Fruit fly (Drosophila melanogaster): Measurements from ENCODE around the gene CG11986.

Gene CG11986

dm6 chr3R:9027082-9027481, 11.8 kb downstream of the CG11986 start:
- TF ChIP-seq noc (tag; optimal IDR thresholded peaks at IDR 0.05) = no peak

- no peak for TF ChIP-seq noc (tag; optimal IDR thresholded peaks at IDR 0.05)
Measured at dm6 chr3R:9028690-9029089, 13.4 kb downstream of the CG11986 start.

- no peak for TF ChIP-seq noc (tag; optimal IDR thresholded peaks at IDR 0.05)
Measured at dm6 chr3R:9029411-9029810, 14.2 kb downstream of the CG11986 start.

dm6 chr3R:9030006-9030749, 14.9 kb downstream of the CG11986 start:
- TF ChIP-seq noc (tag; optimal IDR thresholded peaks at IDR 0.05) = no peak

dm6 chr3R:9030750-9031128, 15.5 kb downstream of the CG11986 start:
- no peak for TF ChIP-seq noc (tag; optimal IDR thresholded peaks at IDR 0.05)

dm6 chr3R:9031797-9032418, 16.7 kb downstream of the CG11986 start:
- peak; percentile 85 for TF ChIP-seq noc (tag; optimal IDR thresholded peaks at IDR 0.05)

- peak; percentile 93 for TF ChIP-seq noc (tag; optimal IDR thresholded peaks at IDR 0.05)
Measured at dm6 chr3R:9033619-9034401, 18.6 kb downstream of the CG11986 start.

- TF ChIP-seq noc (tag; optimal IDR thresholded peaks at IDR 0.05) = no peak
Measured at dm6 chr3R:9035252-9035651, 20.0 kb downstream of the CG11986 start.

- no peak for TF ChIP-seq noc (tag; optimal IDR thresholded peaks at IDR 0.05)
Measured at dm6 chr3R:9037946-9038345, 22.7 kb downstream of the CG11986 start.

- TF ChIP-seq noc (tag; optimal IDR thresholded peaks at IDR 0.05) = no peak
Measured at dm6 chr3R:9038652-9039051, 23.4 kb downstream of the CG11986 start, which contains the start of gene hyx. hyx (plus strand) TSS chr3R:9038760.

dm6 chr3R:9039448-9039847, 24.2 kb downstream of the CG11986 start, which contains the start of gene neur:
neur (minus strand) TSS chr3R:9039471.
- no peak for TF ChIP-seq noc (tag; optimal IDR thresholded peaks at IDR 0.05)

dm6 chr3R:9043610-9044009, 28.4 kb downstream of the CG11986 start:
- no peak for TF ChIP-seq noc (tag; optimal IDR thresholded peaks at IDR 0.05)

- TF ChIP-seq noc (tag; optimal IDR thresholded peaks at IDR 0.05) = no peak
Measured at dm6 chr3R:9045733-9046132, 30.5 kb downstream of the CG11986 start.

dm6 chr3R:9046954-9047353, 31.7 kb downstream of the CG11986 start:
- TF ChIP-seq noc (tag; optimal IDR thresholded peaks at IDR 0.05) = no peak

dm6 chr3R:9047561-9048465, 32.6 kb downstream of the CG11986 start, which contains the start of gene Rel:
Rel (minus strand) TSS chr3R:9047977.
- peak; percentile 57 for TF ChIP-seq noc (tag; optimal IDR thresholded peaks at IDR 0.05)

Data from whole organism, larva.